Fruit fly (Drosophila melanogaster) Kc167 (cell line): ENCODE data around the gene Adi1.

Experiments used
- Myc ChIP-seq: fragments of >200 bp; optimal IDR thresholded peaks from 2 replicates; lab custom pipeline; 2017; ENCODE audit warnings: missing external identifiers
- Sin3A ChIP-seq: fragments of >200 bp; optimal IDR thresholded peaks from 2 replicates; lab custom pipeline; 2018; ENCODE audit warnings: missing external identifiers
- h ChIP-seq: fragments of >200 bp; optimal IDR thresholded peaks from 3 replicates; lab custom pipeline; 2018; ENCODE audit warnings: missing external identifiers
- insv ChIP-seq: fragments of >200 bp; optimal IDR thresholded peaks from 3 replicates; lab custom pipeline; 2018; ENCODE audit warnings: missing external identifiers
- psq ChIP-seq: fragments of >200 bp; optimal IDR thresholded peaks from 2 replicates; lab custom pipeline; 2017; ENCODE audit warnings: missing external identifiers
- ttk ChIP-seq: sonication (Bioruptor generic); optimal IDR thresholded peaks from 2 replicates; lab custom pipeline; 2017; ENCODE audit warnings: missing external identifiers

The Adi1 gene

DNA sequence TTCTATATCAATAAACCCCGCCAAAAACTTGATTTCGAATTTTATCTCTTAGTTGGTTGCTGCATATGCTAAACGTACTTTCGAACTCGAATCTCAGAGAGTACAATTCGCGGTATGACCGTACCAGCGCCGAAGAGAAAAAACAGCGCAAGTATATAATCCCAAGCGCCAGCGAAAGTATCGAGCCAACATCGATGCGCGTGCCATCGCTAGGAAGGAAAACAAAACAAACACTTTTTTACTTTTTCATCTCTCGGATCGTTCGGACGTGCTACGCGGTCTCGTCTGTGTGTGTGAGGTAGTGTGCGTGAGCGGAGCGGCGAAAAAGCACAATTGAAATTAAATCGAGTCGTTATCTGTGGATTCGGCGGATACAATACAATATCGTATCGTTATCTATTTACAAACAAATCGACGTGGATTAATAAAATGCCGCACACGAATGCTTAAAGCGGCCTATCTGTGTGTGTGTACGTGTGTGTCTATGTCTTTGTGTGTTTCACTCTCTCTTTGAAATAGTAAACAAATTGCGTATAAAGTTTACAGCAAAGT is 1.4 kb downstream of the Adi1 start, which contains the start of gene simj:
Gene simj, plus strand, starts transcription at position 229 of the 552 bp plus-strand sequence.
- TF ChIP-seq Myc (lab: Kevin White, UChicago) (no peak), psq (lab: Kevin White, UChicago) (no peak), insv (lab: Kevin White, UChicago) (no peak), ttk (lab: Kevin White, UChicago) (no peak), h (lab: Kevin White, UChicago) (no peak), Sin3A (lab: Kevin White, UChicago) (no peak)

DNA sequence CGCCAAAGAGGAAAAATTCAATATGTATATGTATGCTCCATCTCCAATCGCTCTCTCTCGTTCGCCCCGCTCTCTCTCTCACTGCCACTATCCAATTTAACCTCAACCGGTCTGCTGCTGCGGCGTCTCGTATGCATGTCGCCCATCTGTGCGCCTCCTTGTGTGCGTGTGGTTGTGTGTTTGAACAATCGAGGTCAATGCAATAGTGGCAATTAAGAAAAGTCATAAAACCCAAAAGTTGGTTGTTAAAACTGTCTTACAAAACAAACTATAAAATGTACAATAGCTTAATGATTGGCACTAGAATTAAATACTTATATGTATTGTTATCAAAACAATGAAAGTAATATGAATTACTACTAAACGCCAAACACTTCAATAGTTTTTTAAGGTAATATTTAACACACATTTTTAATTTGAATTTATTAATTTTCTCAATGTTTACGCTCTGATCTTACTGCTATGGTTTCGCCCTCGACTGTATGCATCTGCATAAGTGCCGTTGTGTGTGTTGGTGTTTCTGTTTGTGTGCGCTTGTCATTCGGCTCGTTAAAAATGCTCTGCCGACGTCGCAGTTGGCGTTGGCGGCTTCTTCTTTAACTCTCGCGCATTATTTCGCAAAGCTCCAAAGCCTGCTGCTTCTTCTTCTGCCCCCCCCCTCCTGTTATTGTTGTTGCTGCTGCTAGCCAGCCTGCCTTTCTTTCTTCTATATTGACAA is 2.4 kb downstream of the Adi1 start:
- TF ChIP-seq Sin3A (lab: Kevin White, UChicago) = no peak
- TF ChIP-seq Myc (lab: Kevin White, UChicago) = no peak
- no peak for TF ChIP-seq h (lab: Kevin White, UChicago)
- TF ChIP-seq insv (lab: Kevin White, UChicago) = no peak
- no peak for TF ChIP-seq ttk (lab: Kevin White, UChicago)
- no peak for TF ChIP-seq psq (lab: Kevin White, UChicago)

DNA sequence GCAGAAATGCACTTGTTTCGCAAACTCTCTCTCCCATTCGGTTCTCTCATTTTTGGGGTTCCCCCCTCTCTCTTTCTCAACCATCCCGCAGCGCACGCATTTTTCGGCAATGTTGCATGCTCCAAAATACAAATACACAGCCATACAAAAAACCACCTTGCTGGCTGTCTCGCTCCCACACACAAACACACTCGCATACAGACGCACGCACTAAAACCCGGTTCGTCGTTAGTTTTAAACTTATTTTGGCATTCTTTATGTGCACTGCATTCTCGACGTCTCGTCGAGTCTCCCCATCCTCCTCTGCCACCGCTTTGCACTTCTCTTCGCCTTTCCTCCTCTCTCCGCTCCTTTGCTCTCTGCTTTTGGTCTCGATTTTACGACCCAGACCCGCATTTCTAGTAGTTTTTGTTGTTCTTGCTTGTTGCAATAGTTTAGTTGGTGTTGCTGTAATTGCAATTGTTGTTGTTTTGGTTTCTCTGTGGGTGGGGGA is 3.4 kb downstream of the Adi1 start:
- TF ChIP-seq psq (lab: Kevin White, UChicago) = no peak

DNA sequence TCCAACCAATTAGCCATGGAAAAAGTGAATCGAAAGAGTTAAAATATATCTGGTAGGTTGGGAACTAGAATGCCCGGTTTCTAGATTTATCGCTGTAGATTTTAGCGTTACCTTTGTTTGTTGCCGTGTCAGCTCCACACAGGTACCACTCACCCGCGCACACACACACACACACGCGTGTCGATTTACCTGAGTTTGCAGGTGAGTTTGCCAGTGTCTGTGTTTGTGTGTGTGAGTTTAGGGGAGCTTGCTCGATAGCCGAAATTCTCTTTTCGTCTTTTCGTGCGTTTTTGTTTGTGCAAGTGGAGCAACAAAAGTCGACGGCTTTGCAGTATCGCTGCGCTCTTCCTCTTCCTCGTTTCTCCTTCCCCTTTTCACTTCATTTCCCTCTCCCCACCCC is 4.2 kb downstream of the Adi1 start:
- TF ChIP-seq ttk (lab: Kevin White, UChicago) (no peak), h (lab: Kevin White, UChicago) (no peak), insv (lab: Kevin White, UChicago) (no peak), psq (lab: Kevin White, UChicago) (no peak), Sin3A (lab: Kevin White, UChicago) (no peak), Myc (lab: Kevin White, UChicago) (no peak)

DNA sequence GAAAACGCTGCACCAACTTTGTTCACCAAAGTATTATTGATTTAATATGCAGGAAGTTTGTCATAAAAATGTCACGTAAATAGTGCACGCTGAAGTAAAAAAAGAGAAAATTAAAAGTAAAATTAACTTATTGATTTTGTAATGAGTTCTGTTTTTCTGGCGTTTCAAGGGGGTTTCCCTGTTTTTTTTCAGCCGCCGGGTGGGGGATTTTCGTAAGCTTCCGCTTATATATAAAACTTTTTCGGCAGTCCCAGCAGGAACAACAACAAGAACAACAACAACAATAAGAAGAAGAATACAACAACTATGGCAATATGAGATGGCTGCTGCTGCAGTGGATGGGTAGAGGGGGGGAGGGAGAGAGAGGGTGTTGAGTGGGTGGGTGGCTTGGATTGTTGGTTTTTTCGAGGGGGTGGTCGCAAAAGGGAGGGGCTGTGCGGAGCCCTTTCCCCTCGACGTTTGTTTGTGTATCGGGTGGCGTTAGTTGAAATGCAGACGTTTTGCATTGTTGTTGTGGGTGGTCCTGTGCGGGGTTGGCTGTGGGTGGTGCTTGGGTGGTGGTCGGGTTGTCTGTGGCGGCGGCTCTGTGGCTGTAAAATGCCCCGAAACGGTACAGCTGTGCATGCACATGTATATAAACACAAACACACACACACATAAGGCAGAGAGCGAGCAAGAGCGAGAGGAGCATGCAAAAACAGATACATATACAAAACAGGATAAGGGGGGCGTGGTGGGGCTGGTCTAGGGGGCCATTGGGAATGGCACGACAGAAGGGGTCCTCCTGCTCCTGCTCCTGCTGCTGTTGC is 6.6 kb downstream of the Adi1 start:
- TF ChIP-seq psq (lab: Kevin White, UChicago) = no peak
- no peak for TF ChIP-seq Sin3A (lab: Kevin White, UChicago)
- TF ChIP-seq h (lab: Kevin White, UChicago) = no peak
- no peak for TF ChIP-seq ttk (lab: Kevin White, UChicago)
- no peak for TF ChIP-seq Myc (lab: Kevin White, UChicago)
- no peak for TF ChIP-seq insv (lab: Kevin White, UChicago)

DNA sequence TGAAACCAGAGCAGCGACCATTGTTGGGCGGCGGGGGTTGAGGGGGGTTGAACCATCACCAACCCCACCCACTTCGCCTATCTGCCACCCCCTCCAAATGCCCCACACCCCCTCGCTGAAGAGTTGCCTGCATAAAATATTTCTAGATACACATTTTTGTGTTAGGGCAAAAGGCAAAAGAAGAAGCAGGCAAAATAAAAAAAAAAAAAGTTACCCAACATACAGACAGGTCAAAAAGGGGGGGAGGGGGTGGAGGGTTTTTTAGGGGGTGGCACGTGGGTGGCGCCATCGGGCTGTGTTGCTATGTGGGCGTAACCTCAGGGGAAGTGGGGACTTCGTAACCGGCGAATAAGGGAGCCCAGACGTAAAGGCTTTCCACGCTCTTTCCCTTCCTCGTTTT is 9.4 kb downstream of the Adi1 start:
- no peak for TF ChIP-seq ttk (lab: Kevin White, UChicago)
- TF ChIP-seq insv (lab: Kevin White, UChicago) = no peak
- no peak for TF ChIP-seq h (lab: Kevin White, UChicago)
- TF ChIP-seq Myc (lab: Kevin White, UChicago) = no peak
- no peak for TF ChIP-seq Sin3A (lab: Kevin White, UChicago)

DNA sequence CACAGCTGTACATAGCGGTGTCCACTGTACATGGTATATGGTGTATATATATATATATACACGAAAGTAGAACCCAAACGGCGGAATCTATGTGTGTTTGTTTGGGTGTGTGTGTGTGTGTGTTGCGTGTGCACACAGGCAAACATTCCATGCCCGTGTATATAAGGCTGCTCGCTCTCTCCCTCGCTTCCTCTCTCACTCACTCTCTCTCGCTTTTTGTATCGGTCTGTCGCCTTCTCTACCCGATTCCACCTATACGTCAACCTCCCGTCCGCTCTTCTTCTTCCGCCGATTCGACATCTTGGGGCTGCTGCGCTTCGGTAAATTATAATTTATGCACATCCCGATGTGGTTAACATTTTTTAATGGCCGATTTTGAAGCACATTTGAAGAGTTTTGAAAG is 11.0 kb downstream of the Adi1 start:
- TF ChIP-seq ttk (lab: Kevin White, UChicago) (no peak), h (lab: Kevin White, UChicago) (no peak), Sin3A (lab: Kevin White, UChicago) (no peak), Myc (lab: Kevin White, UChicago) (no peak), insv (lab: Kevin White, UChicago) (no peak), psq (lab: Kevin White, UChicago) (no peak)

DNA sequence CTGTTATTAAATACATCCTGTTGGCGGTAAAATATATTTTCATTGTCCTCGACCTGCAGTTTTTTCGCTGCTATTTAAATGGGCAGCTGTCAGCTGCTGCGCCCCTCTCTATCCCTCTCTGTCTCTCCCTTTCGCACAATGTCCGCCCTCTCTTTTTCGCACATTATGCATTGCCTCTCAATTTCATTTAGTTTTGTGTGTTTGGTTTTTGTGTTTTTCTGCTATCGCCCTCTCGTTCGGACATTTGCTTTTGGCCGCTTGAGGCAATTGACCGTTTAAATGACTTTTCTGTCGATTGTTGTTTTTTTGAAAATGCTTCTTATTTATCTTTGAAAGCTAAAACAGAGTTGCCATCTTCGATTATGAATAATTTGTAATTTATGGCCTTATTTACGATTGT is 11.8 kb downstream of the Adi1 start:
- TF ChIP-seq ttk (lab: Kevin White, UChicago) (no peak), Sin3A (lab: Kevin White, UChicago) (no peak), psq (lab: Kevin White, UChicago) (no peak), Myc (lab: Kevin White, UChicago) (no peak), insv (lab: Kevin White, UChicago) (no peak), h (lab: Kevin White, UChicago) (no peak)

DNA sequence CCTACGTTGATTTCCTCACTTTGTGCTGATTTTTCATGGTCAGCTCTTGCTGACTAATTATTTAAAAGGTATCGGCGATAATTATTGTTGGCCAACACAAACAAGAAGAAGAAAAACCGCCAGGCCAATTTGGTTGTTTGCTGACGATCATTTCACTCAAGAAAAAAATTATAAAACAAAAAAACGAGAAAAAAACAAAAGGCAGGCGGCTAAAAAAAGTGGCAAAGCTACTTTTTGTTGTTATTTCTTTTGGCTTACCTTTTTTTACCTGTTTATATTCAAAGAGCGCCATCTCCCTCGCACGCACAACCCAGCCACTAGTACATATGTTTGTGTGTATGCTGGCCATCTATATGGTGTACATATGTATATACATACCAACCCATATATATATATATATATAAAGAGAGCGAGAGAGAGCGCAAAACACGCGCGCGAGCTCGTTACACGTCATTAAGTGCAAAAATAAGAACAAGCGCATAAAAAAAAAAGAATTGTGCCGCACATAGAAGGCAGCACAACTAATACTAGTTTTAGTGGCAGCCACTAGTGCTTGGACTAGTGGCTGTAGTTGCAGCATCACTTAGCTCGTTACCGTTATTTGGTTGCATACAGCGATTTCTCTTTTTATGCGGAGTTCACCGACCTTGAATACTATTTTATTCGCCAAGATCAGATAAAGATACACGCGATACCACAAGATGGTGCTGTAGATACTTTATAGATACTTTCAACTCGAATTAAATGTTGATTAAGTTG is 12.6 kb downstream of the Adi1 start:
- no peak for TF ChIP-seq ttk (lab: Kevin White, UChicago)
- no peak for TF ChIP-seq h (lab: Kevin White, UChicago)
- TF ChIP-seq Sin3A (lab: Kevin White, UChicago) = no peak
- TF ChIP-seq insv (lab: Kevin White, UChicago) = no peak
- no peak for TF ChIP-seq Myc (lab: Kevin White, UChicago)
- no peak for TF ChIP-seq psq (lab: Kevin White, UChicago)

DNA sequence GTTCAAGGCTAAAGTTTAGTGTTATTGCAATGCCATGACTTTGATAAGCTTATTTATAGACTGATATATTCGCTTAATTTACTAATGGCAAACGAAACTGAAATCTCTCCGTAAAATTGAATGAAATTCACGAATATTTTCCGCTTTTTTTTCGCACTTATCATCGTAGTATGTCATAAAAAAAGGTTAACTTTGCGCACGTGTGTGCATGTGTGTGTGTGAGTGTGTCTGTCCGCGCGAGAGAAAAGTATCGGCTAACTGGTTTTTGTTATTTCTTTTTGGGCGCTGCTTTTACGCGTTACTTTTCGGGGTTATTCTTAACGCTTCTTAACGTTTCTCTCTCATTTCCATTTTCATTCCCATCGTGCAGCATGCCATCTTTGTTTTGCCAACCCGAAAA is 14.6 kb downstream of the Adi1 start:
- TF ChIP-seq Myc (lab: Kevin White, UChicago) (no peak), psq (lab: Kevin White, UChicago) (no peak), Sin3A (lab: Kevin White, UChicago) (no peak), h (lab: Kevin White, UChicago) (no peak), ttk (lab: Kevin White, UChicago) (no peak)
